Worm (Caenorhabditis elegans): ENCODE data around the gene btb-7.
A peak's percentile ranks its signal among the peaks of the same experiment; 100 is the strongest.

The btb-7 gene

DNA sequence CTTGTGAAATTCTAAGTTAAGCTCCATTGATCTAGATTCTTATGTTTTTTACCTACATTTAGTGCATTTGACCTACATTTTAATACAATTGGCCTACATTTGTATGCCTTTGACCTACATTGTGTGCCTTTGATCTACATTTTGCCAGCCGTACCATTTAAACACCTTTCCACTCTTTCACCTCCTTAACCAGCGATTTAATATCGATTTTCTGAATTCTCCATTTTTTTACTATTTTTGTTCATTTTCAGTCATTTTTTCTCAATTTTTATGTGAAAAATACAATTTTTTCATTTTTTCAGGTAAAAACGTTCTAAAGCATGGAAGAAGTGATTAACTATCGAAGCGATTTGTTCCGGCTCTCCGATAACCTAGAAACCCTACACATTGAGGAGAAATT is at the start of gene btb-7:
TSS of gene btb-7 (plus strand) at position 301 of the 400 bp plus-strand sequence.
- no peak for TF ChIP-seq flt-1 (GFP tag; IDR thresholded peaks at IDR 0.05)
- no peak for TF ChIP-seq ztf-23 (GFP tag; IDR thresholded peaks at IDR 0.05)
- TF ChIP-seq klf-2 (GFP tag; conservative IDR thresholded peaks at IDR 0.05) = no peak
- no peak for TF ChIP-seq ztf-29 (GFP tag; IDR thresholded peaks at IDR 0.05)
- no peak for TF ChIP-seq tab-1 (GFP tag; IDR thresholded peaks at IDR 0.05)
- TF ChIP-seq cog-1 (tag; optimal IDR thresholded peaks at IDR 0.05) = no peak
- TF ChIP-seq T22C8.4 (GFP tag; IDR thresholded peaks at IDR 0.05) = no peak
- TF ChIP-seq med-1 (GFP tag; optimal IDR thresholded peaks at IDR 0.05; ENCODE audit: insufficient read depth) = no peak
- TF ChIP-seq ref-1 (GFP tag; conservative IDR thresholded peaks at IDR 0.05) = no peak

DNA sequence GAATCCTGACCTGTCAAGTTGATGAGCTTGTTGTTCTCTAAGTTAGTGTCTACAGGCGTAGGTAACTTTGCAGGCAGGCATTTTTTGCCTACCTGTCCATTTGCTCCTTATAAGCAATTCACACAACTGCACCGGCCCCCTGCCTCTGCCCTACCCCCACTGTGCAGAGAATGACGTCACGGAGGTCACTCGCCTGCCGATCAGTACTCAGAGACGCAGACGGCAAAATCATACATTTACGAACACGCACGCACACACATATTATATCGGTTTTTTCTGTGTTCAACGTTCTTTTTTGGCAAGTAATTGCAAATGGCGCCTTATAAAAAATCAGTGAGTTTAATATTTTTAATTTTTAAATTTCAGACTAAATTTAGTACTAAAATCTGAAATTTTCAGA is 49.5 kb upstream of the btb-7 start, which contains the start of gene duxl-1:
TSS of gene duxl-1 (plus strand) at position 184 of the 400 bp plus-strand sequence.
- TF ChIP-seq cog-1 (tag; optimal IDR thresholded peaks at IDR 0.05) (no peak), flt-1 (GFP tag; IDR thresholded peaks at IDR 0.05) (no peak), T22C8.4 (GFP tag; IDR thresholded peaks at IDR 0.05) (no peak), ztf-23 (GFP tag; IDR thresholded peaks at IDR 0.05) (no peak), ref-1 (GFP tag; conservative IDR thresholded peaks at IDR 0.05) (0 out of 2 replicates have a peak, but pooled peaks have one; percentile 17)

ce11 chrII:1666025-1666424 is 47.0 kb upstream of the btb-7 start, which contains the start of gene srlf-29:
Gene srlf-29 (plus strand): TSS chrII:1666325.
- TF ChIP-seq flt-1 (GFP tag; IDR thresholded peaks at IDR 0.05) (no peak), T22C8.4 (GFP tag; IDR thresholded peaks at IDR 0.05) (no peak), med-1 (GFP tag; optimal IDR thresholded peaks at IDR 0.05; ENCODE audit: insufficient read depth) (no peak), klf-2 (GFP tag; conservative IDR thresholded peaks at IDR 0.05) (no peak), tab-1 (GFP tag; IDR thresholded peaks at IDR 0.05) (no peak), ztf-23 (GFP tag; IDR thresholded peaks at IDR 0.05) (no peak), ztf-29 (GFP tag; IDR thresholded peaks at IDR 0.05) (no peak), ref-1 (GFP tag; conservative IDR thresholded peaks at IDR 0.05) (no peak), cog-1 (tag; optimal IDR thresholded peaks at IDR 0.05) (no peak)

- TF ChIP-seq tab-1 (GFP tag; IDR thresholded peaks at IDR 0.05) (no peak), cog-1 (tag; optimal IDR thresholded peaks at IDR 0.05) (no peak), ref-1 (GFP tag; conservative IDR thresholded peaks at IDR 0.05) (no peak), med-1 (GFP tag; optimal IDR thresholded peaks at IDR 0.05; ENCODE audit: insufficient read depth) (no peak), T22C8.4 (GFP tag; IDR thresholded peaks at IDR 0.05) (no peak), flt-1 (GFP tag; IDR thresholded peaks at IDR 0.05) (no peak), klf-2 (GFP tag; conservative IDR thresholded peaks at IDR 0.05) (no peak), ztf-29 (GFP tag; IDR thresholded peaks at IDR 0.05) (no peak), ztf-23 (GFP tag; IDR thresholded peaks at IDR 0.05) (no peak)
Observed at ce11 chrII:1668913-1669312, 44.1 kb upstream of the btb-7 start, which contains the start of gene srw-97. Gene srw-97 (minus strand): TSS chrII:1669013.

ce11 chrII:1670260-1670879 is 42.7 kb upstream of the btb-7 start, which contains the start of gene nhx-6:
Gene nhx-6 (plus strand): TSS chrII:1670829.
- TF ChIP-seq flt-1 (GFP tag; IDR thresholded peaks at IDR 0.05) (no peak), med-1 (GFP tag; optimal IDR thresholded peaks at IDR 0.05; ENCODE audit: insufficient read depth) (no peak), ztf-23 (GFP tag; IDR thresholded peaks at IDR 0.05) (no peak), ztf-29 (GFP tag; IDR thresholded peaks at IDR 0.05) (no peak), T22C8.4 (GFP tag; IDR thresholded peaks at IDR 0.05) (no peak), klf-2 (GFP tag; conservative IDR thresholded peaks at IDR 0.05) (no peak), cog-1 (tag; optimal IDR thresholded peaks at IDR 0.05) (no peak), ref-1 (GFP tag; conservative IDR thresholded peaks at IDR 0.05) (no peak), tab-1 (GFP tag; IDR thresholded peaks at IDR 0.05) (no peak)

ce11 chrII:1670985-1671384 is 42.1 kb upstream of the btb-7 start:
- TF ChIP-seq flt-1 (GFP tag; IDR thresholded peaks at IDR 0.05) = no peak
- no peak for TF ChIP-seq klf-2 (GFP tag; conservative IDR thresholded peaks at IDR 0.05)
- no peak for TF ChIP-seq cog-1 (tag; optimal IDR thresholded peaks at IDR 0.05)
- TF ChIP-seq med-1 (GFP tag; optimal IDR thresholded peaks at IDR 0.05; ENCODE audit: insufficient read depth) = no peak
- no peak for TF ChIP-seq ztf-29 (GFP tag; IDR thresholded peaks at IDR 0.05)
- TF ChIP-seq ref-1 (GFP tag; conservative IDR thresholded peaks at IDR 0.05) = no peak
- TF ChIP-seq T22C8.4 (GFP tag; IDR thresholded peaks at IDR 0.05) = no peak
- no peak for TF ChIP-seq tab-1 (GFP tag; IDR thresholded peaks at IDR 0.05)
- no peak for TF ChIP-seq ztf-23 (GFP tag; IDR thresholded peaks at IDR 0.05)

- TF ChIP-seq tab-1 (GFP tag; IDR thresholded peaks at IDR 0.05) = no peak
- no peak for TF ChIP-seq ztf-29 (GFP tag; IDR thresholded peaks at IDR 0.05)
- TF ChIP-seq ref-1 (GFP tag; conservative IDR thresholded peaks at IDR 0.05) = no peak
- TF ChIP-seq ztf-23 (GFP tag; IDR thresholded peaks at IDR 0.05) = no peak
- no peak for TF ChIP-seq klf-2 (GFP tag; conservative IDR thresholded peaks at IDR 0.05)
- no peak for TF ChIP-seq cog-1 (tag; optimal IDR thresholded peaks at IDR 0.05)
- no peak for TF ChIP-seq med-1 (GFP tag; optimal IDR thresholded peaks at IDR 0.05; ENCODE audit: insufficient read depth)
- TF ChIP-seq T22C8.4 (GFP tag; IDR thresholded peaks at IDR 0.05) = no peak
- TF ChIP-seq flt-1 (GFP tag; IDR thresholded peaks at IDR 0.05) = no peak
Observed at ce11 chrII:1672673-1673072, 40.4 kb upstream of the btb-7 start.

- no peak for TF ChIP-seq med-1 (GFP tag; optimal IDR thresholded peaks at IDR 0.05; ENCODE audit: insufficient read depth)
- TF ChIP-seq tab-1 (GFP tag; IDR thresholded peaks at IDR 0.05) = no peak
Observed at ce11 chrII:1676088-1676487, 37.0 kb upstream of the btb-7 start, which contains the start of gene fbxb-17. Gene fbxb-17 (plus strand): TSS chrII:1676388.

- TF ChIP-seq ref-1 (GFP tag; conservative IDR thresholded peaks at IDR 0.05) = no peak
- TF ChIP-seq tab-1 (GFP tag; IDR thresholded peaks at IDR 0.05) = no peak
- no peak for TF ChIP-seq ztf-29 (GFP tag; IDR thresholded peaks at IDR 0.05)
Observed at ce11 chrII:1679081-1679480, 34.0 kb upstream of the btb-7 start, which contains the start of gene irld-36. Gene irld-36 (plus strand): TSS chrII:1679381.

- TF ChIP-seq flt-1 (GFP tag; IDR thresholded peaks at IDR 0.05) (no peak), ztf-23 (GFP tag; IDR thresholded peaks at IDR 0.05) (no peak), ztf-29 (GFP tag; IDR thresholded peaks at IDR 0.05) (no peak)
Observed at ce11 chrII:1682218-1682617, 30.8 kb upstream of the btb-7 start, which contains the start of gene fbxb-26. Gene fbxb-26 (plus strand): TSS chrII:1682518.

All from whole organism, midembryonic.